Worm (Caenorhabditis elegans): ENCODE data around the gene srbc-76.
"Not testable (repeated sequence)": the region's sequence is repeated elsewhere in the genome, so short reads cannot be mapped to it uniquely, and the experiment has no call there.

Gene srbc-76

DNA sequence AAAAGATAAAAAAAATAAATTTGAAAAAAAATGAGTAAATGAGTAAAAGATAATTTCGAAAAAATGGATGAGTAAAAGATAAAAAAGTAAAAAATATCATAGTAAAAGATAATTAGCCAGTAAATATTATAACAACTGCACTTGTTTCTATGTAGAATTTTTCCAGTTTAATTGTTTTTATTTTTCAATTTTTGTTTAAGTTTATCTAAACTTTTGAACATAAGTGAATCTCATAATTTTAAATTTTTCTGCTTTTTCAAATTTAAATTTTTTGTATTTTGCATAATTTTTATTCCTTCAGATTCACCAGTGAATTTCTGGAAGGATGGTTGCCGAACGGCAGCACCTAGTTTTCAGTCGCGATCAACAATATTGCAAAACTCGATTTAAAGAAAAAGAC, 10.9 kb upstream of the srbc-76 start, which contains the start of gene chil-12:
TSS of gene chil-12 (plus strand) at position 301 of the 400 bp plus-strand sequence.
- TF ChIP-seq ZK546.5 (tag; optimal IDR thresholded peaks at IDR 0.05) = no peak

ce11 chrV:15244456-15244855, 7.7 kb upstream of the srbc-76 start, which contains the start of gene kin-30:
Gene kin-30 (plus strand): TSS chrV:15244756.
- TF ChIP-seq R02D3.7 (tag; optimal IDR thresholded peaks at IDR 0.05) (no peak), skn-1 (tag; optimal IDR thresholded peaks at IDR 0.05) (no peak), nhr-12 (tag; optimal IDR thresholded peaks at IDR 0.05) (no peak), mdl-1 (tag; optimal IDR thresholded peaks at IDR 0.05) (no peak), ceh-9 (tag; optimal IDR thresholded peaks at IDR 0.05) (no peak), sea-2 (GFP tag; optimal IDR thresholded peaks at IDR 0.05) (no peak), nhr-28 (tag; optimal IDR thresholded peaks at IDR 0.05) (no peak), lin-39 (tag; optimal IDR thresholded peaks at IDR 0.05) (no peak), elt-3 (tag; optimal IDR thresholded peaks at IDR 0.05) (no peak), mml-1 (tag; optimal IDR thresholded peaks at IDR 0.05) (no peak), aly-2 (tag; optimal IDR thresholded peaks at IDR 0.05) (no peak), nhr-23 (tag; optimal IDR thresholded peaks at IDR 0.05) (no peak), lin-15B (tag; optimal IDR thresholded peaks at IDR 0.05) (no peak), tbx-2 (tag; optimal IDR thresholded peaks at IDR 0.05) (no peak), elt-2 (tag; optimal IDR thresholded peaks at IDR 0.05) (no peak), egl-27 (tag; optimal IDR thresholded peaks at IDR 0.05) (no peak)

ce11 chrV:15250304-15250703, 1.9 kb upstream of the srbc-76 start, which contains the start of gene srd-28:
Gene srd-28 (plus strand): TSS chrV:15250604.
- TF ChIP-seq nhr-237, nhr-23, tbx-2 (tag; optimal IDR thresholded peaks at IDR 0.05): not testable (repeated sequence)

- TF ChIP-seq jun-1 (tag; optimal IDR thresholded peaks at IDR 0.05) (no peak), unc-39 (tag; optimal IDR thresholded peaks at IDR 0.05) (no peak), ama-1 (optimal IDR thresholded peaks at IDR 0.05) (no peak), elt-3 (tag; optimal IDR thresholded peaks at IDR 0.05) (no peak)
Observed at ce11 chrV:15253529-15253928, 1.3 kb downstream of the srbc-76 start, which contains the start of gene srbc-75. Gene srbc-75 (plus strand): TSS chrV:15253829.

DNA sequence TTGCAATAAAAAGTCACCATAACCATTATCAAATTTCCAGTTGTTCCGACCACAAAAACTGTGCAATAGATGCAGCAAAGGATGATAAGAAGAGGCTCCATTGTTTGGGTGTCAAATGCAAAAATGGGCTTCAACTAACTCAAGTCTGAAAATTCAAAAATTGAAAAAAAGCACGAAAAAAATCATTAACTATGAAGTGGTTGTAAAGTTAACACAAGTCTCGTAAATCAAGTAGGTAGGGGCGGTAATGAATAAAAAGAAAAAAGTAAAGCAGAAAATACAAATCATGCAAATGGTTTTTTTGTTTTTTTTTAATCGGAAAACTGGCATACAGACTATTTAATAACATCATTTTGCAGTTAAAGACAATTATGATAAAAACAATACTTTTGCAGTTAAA, 4.5 kb downstream of the srbc-76 start, which contains the start of gene srsx-39:
TSS of gene srsx-39 (minus strand) at position 101 of the 400 bp plus-strand sequence.
- not testable (repeated sequence) for TF ChIP-seq nfya-1 (tag; optimal IDR thresholded peaks at IDR 0.05; ENCODE audit: insufficient read depth); nhr-77 (tag; optimal IDR thresholded peaks at IDR 0.05); ama-1 (optimal IDR thresholded peaks at IDR 0.05)

- TF ChIP-seq zag-1 (tag; optimal IDR thresholded peaks at IDR 0.05) = no peak
- no peak for TF ChIP-seq egl-27 (tag; optimal IDR thresholded peaks at IDR 0.05)
- TF ChIP-seq ceh-28 (tag; optimal IDR thresholded peaks at IDR 0.05) = no peak
- no peak for TF ChIP-seq unc-39 (tag; optimal IDR thresholded peaks at IDR 0.05)
- no peak for TF ChIP-seq ceh-9 (tag; optimal IDR thresholded peaks at IDR 0.05)
- TF ChIP-seq elt-3 (tag; optimal IDR thresholded peaks at IDR 0.05) = no peak
- no peak for TF ChIP-seq nfya-1 (tag; optimal IDR thresholded peaks at IDR 0.05; ENCODE audit: insufficient read depth)
- no peak for TF ChIP-seq ceh-82 (tag; optimal IDR thresholded peaks at IDR 0.05)
- no peak for TF ChIP-seq lin-15B (tag; optimal IDR thresholded peaks at IDR 0.05)
Observed at ce11 chrV:15259049-15259448, 6.9 kb downstream of the srbc-76 start, which contains the start of gene srsx-37. Gene srsx-37 (minus strand): TSS chrV:15259149.

ce11 chrV:15259904-15260303, 7.7 kb downstream of the srbc-76 start, which contains the start of gene M01B2.8:
Gene M01B2.8 (plus strand): TSS chrV:15260204.
- TF ChIP-seq zag-1 (tag; optimal IDR thresholded peaks at IDR 0.05) = no peak
- TF ChIP-seq R02D3.7 (tag; optimal IDR thresholded peaks at IDR 0.05) = no peak
- no peak for TF ChIP-seq pha-4 (tag; optimal IDR thresholded peaks at IDR 0.05)
- TF ChIP-seq nhr-11 (tag; optimal IDR thresholded peaks at IDR 0.05) = no peak
- no peak for TF ChIP-seq elt-2 (tag; optimal IDR thresholded peaks at IDR 0.05)
- TF ChIP-seq ZK546.5 (tag; optimal IDR thresholded peaks at IDR 0.05) = no peak

Data from whole organism, L3 larva.